Worm (Caenorhabditis elegans) whole organism, late embryonic: ENCODE data around the gene srw-24.
"Not testable (repeated sequence)": the region's sequence is repeated elsewhere in the genome, so short reads cannot be mapped to it uniquely, and the experiment has no call there.

Source experiments
- T23F11.4 ChIP-seq: fragments of 200-800 bp; sonication (Bioruptor generic); optimal IDR thresholded peaks from 2 replicates; lab custom pipeline; 2018; ENCODE audit warnings: mild to moderate bottlenecking, missing genetic modification characterization, missing compliant biosample characterization
- ceh-24 ChIP-seq: sonication (generic microtip); optimal IDR thresholded peaks from 2 replicates; lab custom pipeline; 2016; ENCODE audit warnings: mild to moderate bottlenecking, missing genetic modification characterization, missing compliant biosample characterization
- ceh-30 ChIP-seq: fragments of 150-350 bp; optimal IDR thresholded peaks from 2 replicates; lab custom pipeline; 2014; ENCODE audit warnings: missing biosample characterization, missing genetic modification characterization
- ceh-31 ChIP-seq: sonication (generic microtip); optimal IDR thresholded peaks from 2 replicates; lab custom pipeline; 2016; ENCODE audit warnings: missing genetic modification characterization, missing compliant biosample characterization
- eyg-1 ChIP-seq: sonication (generic microtip); optimal IDR thresholded peaks from 2 replicates; lab custom pipeline; 2016; ENCODE audit warnings: missing genotype, missing genetic modification characterization, missing compliant biosample characterization
- fkh-10 ChIP-seq: fragments of 150-350 bp; optimal IDR thresholded peaks from 2 replicates; lab custom pipeline; 2014; ENCODE audit warnings: missing biosample characterization, missing genetic modification reagents, missing genetic modification characterization
- hlh-30 ChIP-seq: sonication (generic microtip); optimal IDR thresholded peaks from 2 replicates; lab custom pipeline; 2017; ENCODE audit warnings: antibody characterized with exemption, missing genetic modification characterization, missing compliant biosample characterization; ENCODE audit not compliant: insufficient read depth
- hlh-8 ChIP-seq: sonication (generic microtip); optimal IDR thresholded peaks from 2 replicates; lab custom pipeline; 2016; ENCODE audit warnings: missing genotype, missing genetic modification characterization, missing compliant biosample characterization
- pat-9 ChIP-seq: fragments of 200-800 bp; sonication (Bioruptor generic); optimal IDR thresholded peaks from 2 replicates; lab custom pipeline; 2018; ENCODE audit warnings: mild to moderate bottlenecking, missing genetic modification characterization, moderate library complexity, missing compliant biosample characterization
- pha-4 ChIP-seq: fragments of 150-350 bp; optimal IDR thresholded peaks from 2 replicates; lab custom pipeline; 2018; ENCODE audit warnings: missing biosample characterization, missing genetic modification reagents, missing genetic modification characterization
- pqm-1 ChIP-seq: sonication (generic microtip); optimal IDR thresholded peaks from 2 replicates; lab custom pipeline; 2016; ENCODE audit warnings: missing genetic modification characterization, missing compliant biosample characterization
- tbx-2 ChIP-seq: sonication (generic microtip); optimal IDR thresholded peaks from 2 replicates; lab custom pipeline; 2016; ENCODE audit warnings: missing genetic modification characterization, missing compliant biosample characterization

DNA sequence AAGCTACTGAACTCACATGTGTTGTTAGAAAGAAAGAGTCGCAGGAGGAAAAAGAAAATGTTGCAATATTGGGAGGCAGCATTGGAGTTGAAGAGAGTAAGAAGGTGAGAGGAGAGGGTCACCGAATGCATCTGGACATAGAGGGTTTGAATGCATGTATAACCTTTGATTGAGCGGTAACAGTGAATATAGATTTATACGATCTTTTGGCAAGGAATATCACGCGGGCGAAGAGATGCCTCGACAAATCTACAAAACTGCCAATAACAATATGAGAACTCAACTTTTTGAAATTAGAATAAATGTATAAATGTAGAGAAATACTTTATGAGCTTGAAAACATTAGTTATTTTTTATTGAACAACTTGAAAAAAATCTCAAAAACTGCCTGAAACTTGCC is 38.6 kb downstream of the srw-24 start, which contains the start of gene M01B2.10:
- not testable (repeated sequence) for TF ChIP-seq eyg-1 (tag; lab: Kevin White, UChicago); ceh-31 (tag; lab: Kevin White, UChicago); fkh-10; ceh-30 (tag; lab: Kevin White, UChicago); hlh-30 (tag; lab: Kevin White, UChicago); tbx-2 (tag; lab: Kevin White, UChicago); hlh-8 (tag; lab: Kevin White, UChicago); pqm-1 (tag; lab: Kevin White, UChicago); pha-4 (tag; lab: Kevin White, UChicago); ceh-24 (tag; lab: Kevin White, UChicago); pat-9 (tag; lab: Kevin White, UChicago); T23F11.4 (GFP tag; lab: Kevin White, UChicago)
